Fruit fly (Drosophila melanogaster) whole organism, prepupa: ENCODE results near the gene Prdm13.

ENCODE experiments used
- CG10631 ChIP-seq: fragments of 200-800 bp; sonication (Bioruptor generic); optimal IDR thresholded peaks from 2 replicates; lab custom pipeline; 2016; ENCODE audit warnings: missing biosample characterization, missing genetic modification characterization
- CG3032 ChIP-seq: fragments of 200-800 bp; optimal IDR thresholded peaks from 2 replicates; lab custom pipeline; 2019; ENCODE audit warnings: missing biosample characterization, mild to moderate bottlenecking, missing genetic modification characterization, moderate library complexity
- CG4318 ChIP-seq: fragments of 200-800 bp; sonication (Bioruptor generic); optimal IDR thresholded peaks from 3 replicates; lab custom pipeline; 2017; ENCODE audit warnings: missing biosample characterization, mild to moderate bottlenecking, missing genetic modification characterization
- CG6276 ChIP-seq: fragments of 200-800 bp; sonication (Bioruptor generic); optimal IDR thresholded peaks from 2 replicates; lab custom pipeline; 2017; ENCODE audit warnings: missing biosample characterization, mild to moderate bottlenecking, missing genetic modification characterization
- CG8632 ChIP-seq: fragments of 200-800 bp; sonication (Bioruptor generic); optimal IDR thresholded peaks from 3 replicates; lab custom pipeline; 2016; ENCODE audit warnings: missing biosample characterization, missing genetic modification characterization
- Eip78C ChIP-seq: fragments of 200-800 bp; sonication (Bioruptor generic); peaks from one replicate; lab custom pipeline; 2016; ENCODE audit warnings: missing biosample characterization, missing genetic modification characterization
- Gug ChIP-seq: fragments of 200-800 bp; sonication (Bioruptor generic); IDR thresholded peaks from 2 replicates; pipeline ENCODE4 v1.3.6; 2022; ENCODE audit warnings: missing biosample characterization, missing genetic modification characterization
- Sox102F ChIP-seq: fragments of 200-800 bp; sonication (Bioruptor generic); optimal IDR thresholded peaks from 2 replicates; lab custom pipeline; 2016; ENCODE audit warnings: missing biosample characterization, mild to moderate bottlenecking, missing genetic modification characterization
- Sox15 ChIP-seq: fragments of 200-800 bp; sonication (Bioruptor generic); optimal IDR thresholded peaks from 3 replicates; lab custom pipeline; 2016; ENCODE audit warnings: missing biosample characterization, missing genetic modification characterization
- dac ChIP-seq: fragments of 200-800 bp; sonication (Bioruptor generic); optimal IDR thresholded peaks from 2 replicates; lab custom pipeline; 2017; ENCODE audit warnings: missing biosample characterization, mild to moderate bottlenecking, missing genetic modification characterization
- fkh ChIP-seq: fragments of 200-800 bp; sonication (Bioruptor generic); optimal IDR thresholded peaks from 3 replicates; lab custom pipeline; 2017; ENCODE audit warnings: missing biosample characterization, mild to moderate bottlenecking, missing genetic modification characterization, moderate library complexity

dm6 chr3L:6116881-6117280 lies 46.0 kb upstream of the Prdm13 start:
- TF ChIP-seq CG10631 = no peak
- no peak for TF ChIP-seq CG8632 (GFP tag; lab: Kevin White, UChicago)
- TF ChIP-seq dac (GFP tag; lab: Kevin White, UChicago) = no peak
- no peak for TF ChIP-seq Gug
- no peak for TF ChIP-seq CG4318
- TF ChIP-seq Sox15 (GFP tag; lab: Kevin White, UChicago) = no peak
- TF ChIP-seq fkh = no peak
- TF ChIP-seq CG6276 (GFP tag; lab: Kevin White, UChicago) = no peak
- TF ChIP-seq Sox102F (GFP tag; lab: Kevin White, UChicago) = no peak
- TF ChIP-seq CG3032 (tag; lab: Kevin White, UChicago) = no peak
- no peak for TF ChIP-seq Eip78C (GFP tag; lab: Kevin White, UChicago)
